Worm (Caenorhabditis elegans): ENCODE data around the gene rilp-1.

ce11 chrIII:3670336-3670735 lies 34.4 kb downstream of the rilp-1 start, which contains the start of gene C46F11.6:
- TF ChIP-seq fkh-10 (GFP tag; optimal IDR thresholded peaks at IDR 0.05) (no peak), nfya-1 (tag; optimal IDR thresholded peaks at IDR 0.05; ENCODE audit: insufficient read depth) (no peak), nhr-77 (tag; optimal IDR thresholded peaks at IDR 0.05) (no peak), aly-2 (tag; optimal IDR thresholded peaks at IDR 0.05) (no peak), ama-1 (optimal IDR thresholded peaks at IDR 0.05) (no peak), nhr-25 (tag; optimal IDR thresholded peaks at IDR 0.05) (no peak), ztf-4 (tag; optimal IDR thresholded peaks at IDR 0.05) (no peak), ceh-28 (tag; optimal IDR thresholded peaks at IDR 0.05) (no peak), elt-1 (tag; optimal IDR thresholded peaks at IDR 0.05) (no peak), nhr-76 (tag; optimal IDR thresholded peaks at IDR 0.05) (no peak), ceh-82 (tag; optimal IDR thresholded peaks at IDR 0.05) (no peak), pha-4 (tag; optimal IDR thresholded peaks at IDR 0.05) (no peak), elt-2 (tag; optimal IDR thresholded peaks at IDR 0.05) (no peak), nhr-237 (tag; optimal IDR thresholded peaks at IDR 0.05) (no peak)

Measured in whole organism, L3 larva.